Worm (Caenorhabditis elegans): ENCODE data around the gene fbxb-30.
A peak's percentile ranks its signal among the peaks of the same experiment; 100 is the strongest.

The fbxb-30 gene

ce11 chrII:1043932-1044331 is 42.7 kb upstream of the fbxb-30 start, which contains the start of gene fbxb-45:
Gene fbxb-45, minus strand, starts transcription at chrII:1044032.
- TF ChIP-seq ceh-48 (tag; optimal IDR thresholded peaks at IDR 0.05), result peak; percentile 9

- TF ChIP-seq lim-6 (tag; optimal IDR thresholded peaks at IDR 0.05), result no peak
- no peak for TF ChIP-seq mec-3 (tag; optimal IDR thresholded peaks at IDR 0.05; ENCODE audit: borderline replicate concordance)
- no peak for TF ChIP-seq ama-1 (optimal IDR thresholded peaks at IDR 0.05)
- TF ChIP-seq hlh-13 (GFP tag; optimal IDR thresholded peaks at IDR 0.05), result no peak
- no peak for TF ChIP-seq T23F11.4 (GFP tag; optimal IDR thresholded peaks at IDR 0.05)
- no peak for TF ChIP-seq ets-4 (tag; optimal IDR thresholded peaks at IDR 0.05)
- TF ChIP-seq unc-3 (GFP tag; conservative IDR thresholded peaks at IDR 0.05), result no peak
- no peak for TF ChIP-seq unc-3 (tag; optimal IDR thresholded peaks at IDR 0.05)
- TF ChIP-seq elt-4 (tag; optimal IDR thresholded peaks at IDR 0.05), result no peak
- TF ChIP-seq syd-9 (tag; optimal IDR thresholded peaks at IDR 0.05), result no peak
- no peak for TF ChIP-seq ceh-31 (tag; optimal IDR thresholded peaks at IDR 0.05)
Measured at ce11 chrII:1042227-1042626, 41.0 kb upstream of the fbxb-30 start, which contains the start of gene fbxb-41. Gene fbxb-41, minus strand, starts transcription at chrII:1042327.

ce11 chrII:1040464-1040863 is 39.2 kb upstream of the fbxb-30 start, which contains the start of gene fbxb-39:
Gene fbxb-39, minus strand, starts transcription at chrII:1040564.
- TF ChIP-seq dmd-4 (tag; optimal IDR thresholded peaks at IDR 0.05; ENCODE audit: borderline replicate concordance) (no peak), pha-4 (tag; optimal IDR thresholded peaks at IDR 0.05) (no peak), ceh-14 (tag; optimal IDR thresholded peaks at IDR 0.05) (no peak), gmeb-2 (tag; optimal IDR thresholded peaks at IDR 0.05) (no peak), ttx-3 (tag; optimal IDR thresholded peaks at IDR 0.05) (no peak), ceh-34 (tag; optimal IDR thresholded peaks at IDR 0.05) (no peak), nhr-11 (tag; optimal IDR thresholded peaks at IDR 0.05) (no peak)

ce11 chrII:1028602-1029001 is 27.4 kb upstream of the fbxb-30 start, which contains the start of gene math-34:
Gene math-34, plus strand, starts transcription at chrII:1028972.
- TF ChIP-seq hlh-6 (tag; optimal IDR thresholded peaks at IDR 0.05), result no peak
- TF ChIP-seq npax-4 (tag; optimal IDR thresholded peaks at IDR 0.05), result no peak
- no peak for TF ChIP-seq ceh-48 (tag; optimal IDR thresholded peaks at IDR 0.05)
- TF ChIP-seq pat-9 (tag; optimal IDR thresholded peaks at IDR 0.05), result no peak
- TF ChIP-seq ceh-24 (tag; optimal IDR thresholded peaks at IDR 0.05), result no peak
- no peak for TF ChIP-seq pag-3 (tag; optimal IDR thresholded peaks at IDR 0.05; ENCODE audit: borderline replicate concordance)
- TF ChIP-seq hlh-13 (GFP tag; optimal IDR thresholded peaks at IDR 0.05), result no peak
- no peak for TF ChIP-seq hlh-8 (tag; optimal IDR thresholded peaks at IDR 0.05)
- TF ChIP-seq sdc-2 (tag; optimal IDR thresholded peaks at IDR 0.05), result no peak
- no peak for TF ChIP-seq hlh-15 (tag; optimal IDR thresholded peaks at IDR 0.05)
- no peak for TF ChIP-seq unc-42 (tag; optimal IDR thresholded peaks at IDR 0.05)
- no peak for TF ChIP-seq rnt-1 (tag; optimal IDR thresholded peaks at IDR 0.05)
- no peak for TF ChIP-seq lin-11 (tag; optimal IDR thresholded peaks at IDR 0.05)
- TF ChIP-seq dve-1 (tag; optimal IDR thresholded peaks at IDR 0.05), result no peak
- TF ChIP-seq ceh-6 (GFP tag; optimal IDR thresholded peaks at IDR 0.05), result no peak
- no peak for TF ChIP-seq ttx-3 (tag; optimal IDR thresholded peaks at IDR 0.05)
- TF ChIP-seq elt-4 (tag; optimal IDR thresholded peaks at IDR 0.05), result no peak

ce11 chrII:1026670-1027069 is 25.4 kb upstream of the fbxb-30 start, which contains the start of gene M01D1.12:
Gene M01D1.12, plus strand, starts transcription at chrII:1026970.
- TF ChIP-seq T23F11.4 (GFP tag; optimal IDR thresholded peaks at IDR 0.05) (no peak), sdc-2 (tag; optimal IDR thresholded peaks at IDR 0.05) (no peak), ceh-19 (GFP tag; optimal IDR thresholded peaks at IDR 0.05) (no peak), pqm-1 (tag; optimal IDR thresholded peaks at IDR 0.05) (no peak), eyg-1 (tag; optimal IDR thresholded peaks at IDR 0.05) (no peak), nfya-1 (tag; optimal IDR thresholded peaks at IDR 0.05) (no peak), ceh-14 (tag; optimal IDR thresholded peaks at IDR 0.05) (no peak), che-1 (tag; optimal IDR thresholded peaks at IDR 0.05) (no peak), fkh-10 (GFP tag; optimal IDR thresholded peaks at IDR 0.05) (no peak), K02D7.2 (tag; optimal IDR thresholded peaks at IDR 0.05) (no peak), odd-2 (tag; optimal IDR thresholded peaks at IDR 0.05) (no peak), ahr-1 (tag; optimal IDR thresholded peaks at IDR 0.05) (no peak), dve-1 (tag; optimal IDR thresholded peaks at IDR 0.05) (no peak), C38D4.7 (GFP tag; optimal IDR thresholded peaks at IDR 0.05) (no peak), zip-5 (tag; optimal IDR thresholded peaks at IDR 0.05) (no peak), ref-2 (tag; optimal IDR thresholded peaks at IDR 0.05) (no peak), ceh-48 (tag; optimal IDR thresholded peaks at IDR 0.05) (no peak), nhr-232 (tag; optimal IDR thresholded peaks at IDR 0.05) (no peak), mec-3 (tag; optimal IDR thresholded peaks at IDR 0.05; ENCODE audit: borderline replicate concordance) (no peak), unc-55 (GFP tag; optimal IDR thresholded peaks at IDR 0.05) (no peak)
